Worm (Caenorhabditis elegans) whole organism, L3 larva: ENCODE results near the gene Y57A10B.6.

Source experiments
- jun-1 ChIP-seq: fragments of 150-350 bp; optimal IDR thresholded peaks from 2 replicates; lab custom pipeline; 2014; ENCODE audit warnings: missing biosample characterization, missing genetic modification reagents, missing genetic modification characterization
- nhr-237 ChIP-seq: fragments of 150-350 bp; optimal IDR thresholded peaks from 2 replicates; lab custom pipeline; 2014; ENCODE audit warnings: missing biosample characterization, missing genetic modification characterization
- snpc-4 ChIP-seq: fragments of 150-350 bp; optimal IDR thresholded peaks from 2 replicates; lab custom pipeline; 2014; ENCODE audit warnings: missing biosample characterization, missing genetic modification characterization
- ztf-11 ChIP-seq: fragments of 150-350 bp; optimal IDR thresholded peaks from 2 replicates; lab custom pipeline; 2014; ENCODE audit warnings: missing biosample characterization, missing genetic modification characterization
- ztf-4 ChIP-seq: fragments of 150-350 bp; optimal IDR thresholded peaks from 2 replicates; lab custom pipeline; 2014; ENCODE audit warnings: missing biosample characterization, missing genetic modification characterization

DNA sequence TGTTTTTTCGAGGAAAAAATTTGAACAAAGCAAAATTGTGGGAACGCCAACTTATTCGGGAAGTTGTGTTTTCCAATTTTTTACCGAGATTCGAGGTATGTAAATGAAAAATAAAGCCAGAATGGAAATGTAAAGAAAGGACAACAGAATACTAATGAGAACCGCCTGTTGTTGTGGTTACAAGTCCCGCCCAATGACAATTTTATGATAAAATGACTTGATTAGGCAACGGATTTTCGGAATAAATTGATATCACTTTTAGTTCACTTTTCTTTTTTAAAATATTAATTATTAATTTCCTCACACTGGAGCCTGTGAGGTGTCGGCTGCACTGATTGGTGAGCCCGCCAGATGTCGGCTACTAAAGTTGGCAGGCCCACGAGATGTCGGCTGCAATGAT is 42.5 kb downstream of the Y57A10B.6 start, which contains the start of gene dct-12:
- no peak for TF ChIP-seq nhr-237 (tag; lab: Kevin White, UChicago)
- no peak for TF ChIP-seq snpc-4 (tag; lab: Kevin White, UChicago)
- no peak for TF ChIP-seq ztf-11 (tag; lab: Kevin White, UChicago)
- no peak for TF ChIP-seq ztf-4
- TF ChIP-seq jun-1 (tag; lab: Kevin White, UChicago) = no peak
